Fruit fly (Drosophila melanogaster): ENCODE measurements around the gene CG15725.

The CG15725 gene

dm6 chrX:12735478-12736428 is 30.1 kb downstream of the CG15725 start:
- peak; percentile 81 for TF ChIP-seq CG17801 (GFP tag; optimal IDR thresholded peaks at IDR 0.05; ENCODE audit: partially characterized antibody)

DNA sequence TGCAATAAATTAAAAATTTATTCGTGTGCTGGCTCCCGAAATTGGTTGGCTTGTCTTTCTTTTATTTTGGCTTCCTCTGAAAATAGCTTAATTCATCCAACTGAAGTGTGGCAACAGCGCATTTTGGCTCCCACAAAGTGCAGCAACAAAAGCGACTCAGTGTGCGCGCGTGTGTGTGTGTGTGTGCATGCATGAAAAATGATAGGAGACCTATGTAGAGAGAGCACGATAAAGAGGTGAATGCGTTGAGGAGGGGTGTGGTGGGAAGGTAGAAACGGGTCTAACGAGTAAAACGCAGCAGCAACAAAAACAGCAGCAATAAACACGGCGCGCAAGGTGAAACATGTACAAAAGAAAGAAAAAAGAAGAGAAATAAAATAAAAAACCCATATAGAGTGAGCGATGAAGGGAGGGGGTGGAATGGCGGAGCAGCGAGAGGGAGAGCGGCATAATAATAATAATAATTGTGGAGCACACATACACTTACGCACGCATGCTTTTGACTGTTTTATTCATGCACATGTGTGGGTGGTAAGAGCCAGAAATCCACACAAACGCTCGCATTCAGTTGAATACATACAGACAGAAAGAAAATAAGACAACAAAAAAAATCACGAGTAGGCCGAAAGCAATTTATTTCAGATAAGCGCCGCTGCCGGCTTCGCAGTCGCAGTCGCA is 31.5 kb downstream of the CG15725 start:
- peak; percentile 80 for TF ChIP-seq CG17801 (GFP tag; optimal IDR thresholded peaks at IDR 0.05; ENCODE audit: partially characterized antibody)

DNA sequence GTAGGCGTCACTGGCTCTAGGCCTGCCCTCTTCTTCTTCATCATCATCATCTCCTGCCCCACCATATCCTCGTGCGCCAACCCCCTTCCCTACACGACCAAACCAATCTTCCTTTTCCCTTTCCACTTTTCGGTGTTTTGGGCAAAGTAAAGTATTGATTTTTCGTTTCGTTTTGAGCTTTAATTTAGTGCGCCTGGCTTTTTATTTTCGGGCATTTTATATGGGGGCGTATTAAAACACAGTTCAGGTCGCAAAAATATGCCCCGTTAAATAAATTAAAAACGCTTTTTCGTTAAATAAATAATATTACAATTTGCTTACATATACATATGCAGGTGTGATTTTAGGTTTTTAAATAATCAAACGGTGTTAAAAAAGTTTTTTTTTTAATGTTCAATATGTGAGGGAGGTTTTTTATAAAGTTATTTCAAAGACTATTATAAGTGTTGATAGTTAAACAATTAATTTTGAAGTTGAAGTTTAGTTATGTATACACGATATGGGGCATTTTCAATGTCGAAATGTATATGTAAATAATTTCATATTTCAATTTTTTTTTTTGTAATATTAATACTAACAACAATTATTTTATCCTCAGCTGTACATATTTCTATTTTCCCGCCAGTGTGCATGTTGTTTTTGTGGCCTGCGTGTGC is 32.2 kb downstream of the CG15725 start:
- TF ChIP-seq CG17801 (GFP tag; optimal IDR thresholded peaks at IDR 0.05; ENCODE audit: partially characterized antibody): peak; percentile 61

DNA sequence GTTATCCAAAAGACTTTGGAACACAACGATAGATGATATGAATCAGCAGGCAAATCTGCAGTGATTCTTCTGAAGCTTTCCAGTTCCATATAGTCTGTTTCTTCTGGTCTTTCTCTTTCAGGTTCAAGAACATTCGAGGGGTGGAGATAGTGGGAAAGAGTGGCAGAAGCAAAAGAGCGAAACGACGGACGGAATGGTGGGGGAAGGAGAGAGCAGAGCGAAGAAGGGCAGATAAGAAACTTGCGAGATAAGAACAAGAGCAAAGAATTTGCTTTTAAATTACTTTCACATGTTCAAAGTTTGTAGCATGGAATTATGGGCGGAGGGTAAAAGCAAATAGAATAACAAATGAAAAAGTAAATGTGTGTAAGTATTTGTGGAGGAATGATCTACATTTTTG is 33.4 kb downstream of the CG15725 start:
- peak; percentile 39 for TF ChIP-seq CG17801 (GFP tag; optimal IDR thresholded peaks at IDR 0.05; ENCODE audit: partially characterized antibody)

DNA sequence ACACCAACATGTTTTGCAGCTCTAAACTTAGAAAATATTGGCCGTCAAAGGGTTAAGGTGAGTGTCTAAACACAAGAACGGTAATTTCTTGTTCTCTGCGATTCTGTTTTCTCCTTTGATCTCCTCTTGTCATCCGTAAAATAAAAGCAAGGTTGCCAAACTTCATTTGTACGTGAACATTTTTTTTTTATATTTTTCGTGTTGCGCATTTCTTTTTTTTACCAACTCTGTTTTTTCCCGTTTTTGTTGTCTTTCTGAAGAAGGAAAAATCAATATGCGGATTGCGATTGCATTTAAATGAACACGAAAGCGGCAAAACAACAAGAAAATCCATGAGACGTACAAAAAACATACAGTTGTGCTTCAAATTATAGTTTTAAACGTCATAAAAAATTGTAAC is 34.1 kb downstream of the CG15725 start:
- TF ChIP-seq CG17801 (GFP tag; optimal IDR thresholded peaks at IDR 0.05; ENCODE audit: partially characterized antibody): no peak

DNA sequence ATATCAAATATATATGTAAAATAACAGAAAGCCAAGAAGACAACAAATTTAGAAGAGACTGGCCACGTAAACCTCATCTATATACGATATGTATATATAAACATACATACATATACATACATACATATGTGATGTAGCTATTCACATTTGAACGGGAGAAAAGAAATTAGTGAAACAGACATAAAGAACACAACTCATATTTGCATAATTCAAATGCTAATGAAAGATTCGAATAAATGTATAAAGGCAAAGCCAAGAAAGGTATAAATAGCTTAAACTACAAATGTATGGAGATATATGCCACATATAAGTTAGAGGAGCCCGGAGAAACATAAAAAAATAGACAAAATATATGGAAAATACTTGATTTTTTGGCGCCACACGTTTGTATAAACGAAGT is 34.8 kb downstream of the CG15725 start:
- no peak for TF ChIP-seq CG17801 (GFP tag; optimal IDR thresholded peaks at IDR 0.05; ENCODE audit: partially characterized antibody)

DNA sequence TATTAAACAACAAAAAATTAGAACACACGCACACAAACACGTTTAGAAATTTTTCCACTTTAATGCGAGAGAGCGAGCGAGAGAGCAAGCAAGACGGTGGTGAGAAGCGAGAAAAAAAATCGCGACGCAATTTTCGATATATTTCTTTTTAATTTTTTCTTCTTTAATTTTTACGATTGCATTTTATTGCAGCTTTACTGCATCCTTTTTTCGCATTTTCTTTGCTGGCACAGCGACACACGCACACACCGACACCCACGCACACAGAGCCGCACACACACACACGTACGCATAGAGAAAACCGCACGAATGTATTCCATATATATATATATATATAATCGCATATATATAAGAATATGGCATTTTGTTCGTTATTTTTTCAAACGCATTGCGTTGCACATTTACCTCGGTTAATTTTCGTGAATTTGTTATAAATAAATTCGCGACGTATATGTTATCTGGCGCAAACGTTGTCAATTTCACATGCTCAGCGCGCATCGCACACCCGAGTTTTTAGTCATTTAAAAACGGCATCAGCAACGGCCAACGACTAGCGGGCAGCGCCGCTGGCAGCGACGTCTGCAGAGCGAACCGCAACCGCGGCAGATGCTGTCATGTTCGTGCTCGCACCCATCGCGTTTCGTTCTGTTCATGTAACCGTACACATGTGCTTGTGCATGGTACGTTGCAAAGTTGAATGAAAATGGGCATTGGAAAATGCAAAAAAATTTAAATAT is 36.4 kb downstream of the CG15725 start, which contains the start of gene Smr:
TSS of gene Smr (minus strand) at position 705 of the 737 bp plus-strand sequence.
- TF ChIP-seq CG17801 (GFP tag; optimal IDR thresholded peaks at IDR 0.05; ENCODE audit: partially characterized antibody): peak; percentile 55

dm6 chrX:12742651-12743020 is 37.0 kb downstream of the CG15725 start:
- no peak for TF ChIP-seq CG17801 (GFP tag; optimal IDR thresholded peaks at IDR 0.05; ENCODE audit: partially characterized antibody)

dm6 chrX:12743296-12743695 is 37.6 kb downstream of the CG15725 start:
- no peak for TF ChIP-seq CG17801 (GFP tag; optimal IDR thresholded peaks at IDR 0.05; ENCODE audit: partially characterized antibody)

DNA sequence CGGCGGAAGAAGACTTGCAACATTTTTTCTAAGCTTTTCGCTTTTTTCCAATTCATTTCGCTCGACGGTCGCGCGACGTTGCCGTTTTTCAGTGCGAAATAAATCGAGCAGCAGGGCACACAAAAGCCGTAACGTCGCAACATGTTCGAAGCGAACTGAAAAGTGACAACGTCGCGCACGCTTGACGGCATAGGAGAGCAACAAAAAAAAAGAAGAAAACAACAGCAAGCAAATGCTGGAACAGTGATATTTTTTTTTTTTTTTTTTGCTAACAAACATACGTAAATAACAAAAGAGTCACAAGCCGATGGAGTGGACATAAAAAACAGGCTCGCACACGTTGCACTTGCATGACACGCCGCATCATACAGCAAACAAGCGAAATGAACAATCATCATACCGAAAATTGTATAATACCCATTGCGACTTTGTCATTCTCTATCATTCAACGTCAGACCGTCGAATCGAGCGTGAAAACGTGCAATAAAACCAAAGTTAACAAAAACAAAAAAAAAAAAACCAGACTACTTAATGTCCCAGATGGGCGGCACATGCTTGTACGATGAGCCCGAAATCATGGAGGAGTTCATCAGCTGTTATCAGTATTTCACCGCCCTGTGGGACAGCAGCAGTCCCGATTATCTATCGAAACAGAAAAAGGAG is 38.5 kb downstream of the CG15725 start, which contains the start of gene CG4004:
TSS of gene CG4004 (plus strand) at position 187 of the 663 bp plus-strand sequence.
- no peak for TF ChIP-seq CG17801 (GFP tag; optimal IDR thresholded peaks at IDR 0.05; ENCODE audit: partially characterized antibody)

dm6 chrX:12745117-12745516 is 39.5 kb downstream of the CG15725 start:
- TF ChIP-seq CG17801 (GFP tag; optimal IDR thresholded peaks at IDR 0.05; ENCODE audit: partially characterized antibody): no peak

dm6 chrX:12747746-12748710 is 42.4 kb downstream of the CG15725 start:
- TF ChIP-seq CG17801 (GFP tag; optimal IDR thresholded peaks at IDR 0.05; ENCODE audit: partially characterized antibody): peak; percentile 91

dm6 chrX:12748967-12749366 is 43.3 kb downstream of the CG15725 start:
- no peak for TF ChIP-seq CG17801 (GFP tag; optimal IDR thresholded peaks at IDR 0.05; ENCODE audit: partially characterized antibody)

Data from ovary, adult (tissue).